Comparison of ENCODE assay signal across 2 worm cellular contexts in genomic region chrIII:4087565-4087964, ce11.
TF ChIP-seq lines count a peak whose summit lies in the region.

No protein-coding gene starts in this region.

TF ChIP-seq in whole organism, L1 larva, 84 proteins besides CTCF, POLR2A, EP300 and RAD21 (continued from another document):
- TF ChIP-seq F16B12.6 (tag; optimal IDR thresholded peaks at IDR 0.05; lab: Kevin White, UChicago) = peak; percentile 62
- peak; percentile 78 for TF ChIP-seq nhr-71 (tag; optimal IDR thresholded peaks at IDR 0.05; lab: Kevin White, UChicago)
- no peak for TF ChIP-seq unc-30 (tag; optimal IDR thresholded peaks at IDR 0.05; lab: Kevin White, UChicago)
- TF ChIP-seq mdl-1 (tag; optimal IDR thresholded peaks at IDR 0.05; lab: Kevin White, UChicago) = peak in 1 of 2 experiments; percentile 78
- TF ChIP-seq hlh-17 (GFP tag; optimal IDR thresholded peaks at IDR 0.05; lab: Kevin White, UChicago; ENCODE audit: borderline replicate concordance) = no peak
- no peak for TF ChIP-seq sup-37 (GFP tag; optimal IDR thresholded peaks at IDR 0.05; lab: Kevin White, UChicago)
- TF ChIP-seq nhr-90 (tag; optimal IDR thresholded peaks at IDR 0.05; lab: Kevin White, UChicago; ENCODE audit: poor library complexity) = peak; percentile 1
- TF ChIP-seq grh-1 (GFP tag; IDR thresholded peaks at IDR 0.05; lab: Robert Waterston, UW) = no peak
- TF ChIP-seq ets-5 (GFP tag; IDR thresholded peaks at IDR 0.05; lab: Robert Waterston, UW) = no peak
- TF ChIP-seq pqm-1 (tag; optimal IDR thresholded peaks at IDR 0.05; lab: Kevin White, UChicago) = no peak
- no peak for TF ChIP-seq ama-1 (optimal IDR thresholded peaks at IDR 0.05; lab: Kevin White, UChicago)
- TF ChIP-seq nhr-19 (GFP tag; conservative IDR thresholded peaks at IDR 0.05; lab: Robert Waterston, UW) = peak; percentile 42; the same call in 1 of the 2 replicates
- TF ChIP-seq nhr-20 (tag; optimal IDR thresholded peaks at IDR 0.05; lab: Kevin White, UChicago) = peak; percentile 60
- no peak for TF ChIP-seq zag-1 (tag; optimal IDR thresholded peaks at IDR 0.05; lab: Kevin White, UChicago)
- peak; percentile 62 for TF ChIP-seq swsn-7 (tag; optimal IDR thresholded peaks at IDR 0.05; lab: Kevin White, UChicago)
- peak; percentile 57 for TF ChIP-seq fos-1 (tag; optimal IDR thresholded peaks at IDR 0.05; lab: Kevin White, UChicago)
- peak; percentile 92 for TF ChIP-seq lin-14 (GFP tag; optimal IDR thresholded peaks at IDR 0.05; lab: Kevin White, UChicago)
- no peak for TF ChIP-seq sptf-1 (tag; optimal IDR thresholded peaks at IDR 0.05; lab: Kevin White, UChicago)
- no peak for TF ChIP-seq ceh-8 (GFP tag; optimal IDR thresholded peaks at IDR 0.05; lab: Kevin White, UChicago)
- no peak for TF ChIP-seq alr-1 (tag; optimal IDR thresholded peaks at IDR 0.05; lab: Kevin White, UChicago; ENCODE audit: borderline replicate concordance)
- peak; percentile 28 for TF ChIP-seq egl-13 (tag; optimal IDR thresholded peaks at IDR 0.05; lab: Kevin White, UChicago)
- peak; percentile 74 for TF ChIP-seq nhr-77 (tag; optimal IDR thresholded peaks at IDR 0.05; lab: Kevin White, UChicago)
- TF ChIP-seq C34B4.2 (tag; optimal IDR thresholded peaks at IDR 0.05; lab: Kevin White, UChicago) = no peak
- TF ChIP-seq nhr-85 (tag; lab: Kevin White, UChicago) = no peak
- TF ChIP-seq unc-86 (tag; optimal IDR thresholded peaks at IDR 0.05; lab: Kevin White, UChicago) = no peak
- peak; percentile 65 for TF ChIP-seq jun-1 (tag; optimal IDR thresholded peaks at IDR 0.05; lab: Kevin White, UChicago)
- TF ChIP-seq nhr-11 (tag; optimal IDR thresholded peaks at IDR 0.05; lab: Kevin White, UChicago) = no peak
- no peak for TF ChIP-seq unc-62 (GFP tag; optimal IDR thresholded peaks at IDR 0.05; lab: Kevin White, UChicago)
- TF ChIP-seq mep-1 (tag; optimal IDR thresholded peaks at IDR 0.05; lab: Kevin White, UChicago) = peak; percentile 79
- TF ChIP-seq aly-2 (tag; optimal IDR thresholded peaks at IDR 0.05; lab: Kevin White, UChicago) = no peak
- TF ChIP-seq ceh-88 (GFP tag; IDR thresholded peaks at IDR 0.05; lab: Robert Waterston, UW) = no peak
- TF ChIP-seq pax-3 (tag; optimal IDR thresholded peaks at IDR 0.05; lab: Kevin White, UChicago) = peak; percentile 44
- no peak for TF ChIP-seq fkh-4 (tag; optimal IDR thresholded peaks at IDR 0.05; lab: Kevin White, UChicago; ENCODE audit: borderline replicate concordance)
- no peak for TF ChIP-seq lir-3 (tag; optimal IDR thresholded peaks at IDR 0.05; lab: Kevin White, UChicago; ENCODE audit: poor library complexity)
- peak; percentile 61 for TF ChIP-seq C16A3.4 (tag; optimal IDR thresholded peaks at IDR 0.05; lab: Kevin White, UChicago)
- TF ChIP-seq xbp-1 (tag; optimal IDR thresholded peaks at IDR 0.05; lab: Kevin White, UChicago) = peak; percentile 61
- no peak for TF ChIP-seq zip-4 (GFP tag; optimal IDR thresholded peaks at IDR 0.05; lab: Kevin White, UChicago)
- no peak for TF ChIP-seq elt-2 (tag; optimal IDR thresholded peaks at IDR 0.05; lab: Kevin White, UChicago)
- TF ChIP-seq nhr-237 (tag; optimal IDR thresholded peaks at IDR 0.05; lab: Kevin White, UChicago) = peak; percentile 5
- TF ChIP-seq ces-1 (GFP tag; optimal IDR thresholded peaks at IDR 0.05; lab: Kevin White, UChicago) = no peak
- TF ChIP-seq C04F5.9 (tag; optimal IDR thresholded peaks at IDR 0.05; lab: Kevin White, UChicago) = no peak
- TF ChIP-seq nhr-12 (tag; optimal IDR thresholded peaks at IDR 0.05; lab: Kevin White, UChicago) = no peak
- no peak for TF ChIP-seq hlh-4 (tag; optimal IDR thresholded peaks at IDR 0.05; lab: Kevin White, UChicago)
- TF ChIP-seq hpl-2 (GFP tag; optimal IDR thresholded peaks at IDR 0.05; lab: Kevin White, UChicago) = no peak
- peak; percentile 67 for TF ChIP-seq fkh-8 (tag; optimal IDR thresholded peaks at IDR 0.05; lab: Kevin White, UChicago)
- no peak for TF ChIP-seq vab-15 (tag; optimal IDR thresholded peaks at IDR 0.05; lab: Kevin White, UChicago)
- TF ChIP-seq nhr-47 (tag; optimal IDR thresholded peaks at IDR 0.05; lab: Kevin White, UChicago) = peak; percentile 62
- TF ChIP-seq aha-1 (tag; optimal IDR thresholded peaks at IDR 0.05; lab: Kevin White, UChicago) = no peak
- no peak for TF ChIP-seq fkh-10 (GFP tag; optimal IDR thresholded peaks at IDR 0.05; lab: Kevin White, UChicago)
- TF ChIP-seq lsy-2 (tag; optimal IDR thresholded peaks at IDR 0.05; lab: Kevin White, UChicago) = peak; percentile 58 to 89
- peak; percentile 45 to 92 (median 57) for TF ChIP-seq ceh-82 (tag; optimal IDR thresholded peaks at IDR 0.05; lab: Kevin White, UChicago)
- TF ChIP-seq skn-1 (tag; optimal IDR thresholded peaks at IDR 0.05; lab: Kevin White, UChicago) = peak; percentile 64
- TF ChIP-seq mab-9 (GFP tag; IDR thresholded peaks at IDR 0.05; lab: Robert Waterston, UW) = no peak
- no peak for TF ChIP-seq ceh-63 (GFP tag; optimal IDR thresholded peaks at IDR 0.05; lab: Kevin White, UChicago)
- TF ChIP-seq ztf-11 (tag; optimal IDR thresholded peaks at IDR 0.05; lab: Kevin White, UChicago) = no peak
- TF ChIP-seq dsc-1 (tag; optimal IDR thresholded peaks at IDR 0.05; lab: Kevin White, UChicago) = peak; percentile 54
- peak; percentile 41 for TF ChIP-seq tbx-2 (tag; optimal IDR thresholded peaks at IDR 0.05; lab: Kevin White, UChicago)
- peak; percentile 75 for TF ChIP-seq blmp-1 (tag; optimal IDR thresholded peaks at IDR 0.05; lab: Kevin White, UChicago)
- peak in 2 of 6 experiments; percentile 11 to 64 for TF ChIP-seq elt-3 (tag; optimal IDR thresholded peaks at IDR 0.05; lab: Kevin White, UChicago)
- no peak for TF ChIP-seq mef-2 (tag; optimal IDR thresholded peaks at IDR 0.05; lab: Kevin White, UChicago)
- no peak for TF ChIP-seq unc-98 (GFP tag; IDR thresholded peaks at IDR 0.05; lab: Robert Waterston, UW)
- TF ChIP-seq isw-1 (GFP tag; IDR thresholded peaks at IDR 0.05; lab: Robert Waterston, UW) = peak; percentile 49
- peak; percentile 53 for TF ChIP-seq rnt-1 (tag; optimal IDR thresholded peaks at IDR 0.05; lab: Kevin White, UChicago)
- TF ChIP-seq nhr-76 (tag; optimal IDR thresholded peaks at IDR 0.05; lab: Kevin White, UChicago) = no peak
- no peak for TF ChIP-seq egl-27 (tag; optimal IDR thresholded peaks at IDR 0.05; lab: Kevin White, UChicago)
- TF ChIP-seq pag-3 (tag; optimal IDR thresholded peaks at IDR 0.05; lab: Kevin White, UChicago; ENCODE audit: borderline replicate concordance, insufficient read depth) = no peak
- TF ChIP-seq dpl-1 (GFP tag; optimal IDR thresholded peaks at IDR 0.05; lab: Kevin White, UChicago) = peak; percentile 85 to 90 (median 87)

TF ChIP-seq in whole organism, L3 larva, 47 proteins besides CTCF, POLR2A, EP300 and RAD21 (continued from another document):
- TF ChIP-seq jun-1 (tag; optimal IDR thresholded peaks at IDR 0.05; lab: Kevin White, UChicago) (peak; percentile 57), elt-3 (tag; optimal IDR thresholded peaks at IDR 0.05; lab: Kevin White, UChicago) (peak in 1 of 3 experiments; percentile 18), tbx-2 (tag; optimal IDR thresholded peaks at IDR 0.05; lab: Kevin White, UChicago) (no peak), snpc-4 (tag; optimal IDR thresholded peaks at IDR 0.05; lab: Kevin White, UChicago) (peak; percentile 64), lsy-12 (tag; optimal IDR thresholded peaks at IDR 0.05; lab: Kevin White, UChicago) (peak; percentile 61), nhr-77 (tag; optimal IDR thresholded peaks at IDR 0.05; lab: Kevin White, UChicago) (no peak), R02D3.7 (tag; optimal IDR thresholded peaks at IDR 0.05; lab: Kevin White, UChicago) (no peak), lin-39 (tag; optimal IDR thresholded peaks at IDR 0.05; lab: Kevin White, UChicago) (peak; percentile 95), nfya-1 (tag; optimal IDR thresholded peaks at IDR 0.05; lab: Kevin White, UChicago; ENCODE audit: insufficient read depth) (peak; percentile 84), ztf-11 (tag; optimal IDR thresholded peaks at IDR 0.05; lab: Kevin White, UChicago) (no peak), fos-1 (tag; optimal IDR thresholded peaks at IDR 0.05; lab: Kevin White, UChicago) (no peak), nhr-67 (tag; optimal IDR thresholded peaks at IDR 0.05; lab: Kevin White, UChicago) (no peak), nhr-23 (tag; optimal IDR thresholded peaks at IDR 0.05; lab: Kevin White, UChicago) (peak; percentile 82), pqm-1 (tag; optimal IDR thresholded peaks at IDR 0.05; lab: Kevin White, UChicago) (peak; percentile 21), fkh-2 (tag; optimal IDR thresholded peaks at IDR 0.05; lab: Kevin White, UChicago) (no peak), elt-2 (tag; optimal IDR thresholded peaks at IDR 0.05; lab: Kevin White, UChicago) (peak; percentile 42)
